Fruit fly (Drosophila melanogaster) whole organism, prepupa: Measurements from ENCODE around the gene CG43675.

Source experiments
- Blimp-1 ChIP-seq: fragments of 200-800 bp; sonication (Bioruptor generic); optimal IDR thresholded peaks from 3 replicates; lab custom pipeline; 2017; ENCODE audit warnings: missing biosample characterization, missing genetic modification characterization, mild to moderate bottlenecking, moderate library complexity, missing genetic modification reagents
- CG10631 ChIP-seq: fragments of 200-800 bp; sonication (Bioruptor generic); optimal IDR thresholded peaks from 2 replicates; lab custom pipeline; 2016; ENCODE audit warnings: missing biosample characterization, missing genetic modification characterization
- CG10669 ChIP-seq: fragments of 200-800 bp; sonication (Bioruptor generic); optimal IDR thresholded peaks from 3 replicates; lab custom pipeline; 2018; ENCODE audit warnings: missing biosample characterization, mild to moderate bottlenecking, missing genetic modification characterization, moderate library complexity
- CG11294 ChIP-seq: fragments of 200-800 bp; sonication (Bioruptor generic); IDR thresholded peaks from 2 replicates; pipeline ENCODE4 v1.3.6; 2022; ENCODE audit warnings: missing biosample characterization, missing genetic modification characterization
- CG11762 ChIP-seq: fragments of 200-800 bp; sonication (Bioruptor generic); optimal IDR thresholded peaks from 3 replicates; lab custom pipeline; 2016; ENCODE audit warnings: missing biosample characterization, missing genetic modification characterization; ENCODE audit not compliant: insufficient read depth
- CG11902 ChIP-seq: fragments of 200-800 bp; sonication (Bioruptor generic); optimal IDR thresholded peaks from 3 replicates; lab custom pipeline; 2016; ENCODE audit warnings: missing biosample characterization, missing genetic modification characterization
- CG1621 ChIP-seq: fragments of 200-800 bp; sonication (Bioruptor generic); optimal IDR thresholded peaks from 3 replicates; lab custom pipeline; 2018; ENCODE audit warnings: missing biosample characterization, mild to moderate bottlenecking, missing genetic modification characterization
- CG3032 ChIP-seq: fragments of 200-800 bp; optimal IDR thresholded peaks from 2 replicates; lab custom pipeline; 2019; ENCODE audit warnings: missing biosample characterization, mild to moderate bottlenecking, missing genetic modification characterization, moderate library complexity
- CG31627 ChIP-seq: fragments of 200-800 bp; sonication (Bioruptor generic); optimal IDR thresholded peaks from 3 replicates; lab custom pipeline; 2016; ENCODE audit warnings: missing biosample characterization, missing genetic modification characterization
- CG32006 ChIP-seq: fragments of 200-800 bp; sonication (Bioruptor generic); optimal IDR thresholded peaks from 3 replicates; lab custom pipeline; 2017; ENCODE audit warnings: missing biosample characterization, mild to moderate bottlenecking, missing genetic modification characterization
- CG34406 ChIP-seq: fragments of 200-800 bp; sonication (Bioruptor generic); optimal IDR thresholded peaks from 3 replicates; lab custom pipeline; 2016; ENCODE audit warnings: missing biosample characterization, missing genetic modification characterization
- CG3919 ChIP-seq: fragments of 200-800 bp; sonication (Bioruptor generic); optimal IDR thresholded peaks from 3 replicates; lab custom pipeline; 2016; ENCODE audit warnings: missing biosample characterization, missing genetic modification characterization
- CG4318 ChIP-seq: fragments of 200-800 bp; sonication (Bioruptor generic); optimal IDR thresholded peaks from 3 replicates; lab custom pipeline; 2017; ENCODE audit warnings: missing biosample characterization, mild to moderate bottlenecking, missing genetic modification characterization
- CG6163 ChIP-seq: fragments of 200-800 bp; sonication (Bioruptor generic); IDR thresholded peaks from 3 replicates; pipeline ENCODE4 v1.3.6; 2022; ENCODE audit warnings: missing biosample characterization, missing genetic modification characterization
- CG6276 ChIP-seq: fragments of 200-800 bp; sonication (Bioruptor generic); optimal IDR thresholded peaks from 2 replicates; lab custom pipeline; 2017; ENCODE audit warnings: missing biosample characterization, mild to moderate bottlenecking, missing genetic modification characterization
- CG6808 ChIP-seq: fragments of 200-800 bp; sonication (Bioruptor generic); optimal IDR thresholded peaks from 3 replicates; lab custom pipeline; 2017; ENCODE audit warnings: missing biosample characterization, missing genetic modification characterization, mild to moderate bottlenecking, moderate library complexity, missing genetic modification reagents
- CG7368 ChIP-seq: fragments of 200-800 bp; sonication (Bioruptor generic); optimal IDR thresholded peaks from 3 replicates; lab custom pipeline; 2016; ENCODE audit warnings: missing biosample characterization, missing genetic modification characterization
- CG8119 ChIP-seq: fragments of 200-800 bp; sonication (Bioruptor generic); IDR thresholded peaks from 3 replicates; pipeline ENCODE4 v1.3.6; 2022; ENCODE audit warnings: missing biosample characterization, missing genetic modification characterization
- CG8632 ChIP-seq: fragments of 200-800 bp; sonication (Bioruptor generic); optimal IDR thresholded peaks from 3 replicates; lab custom pipeline; 2016; ENCODE audit warnings: missing biosample characterization, missing genetic modification characterization
- Eip78C ChIP-seq: fragments of 200-800 bp; sonication (Bioruptor generic); peaks from one replicate; lab custom pipeline; 2016; ENCODE audit warnings: missing biosample characterization, missing genetic modification characterization
- Eip93F ChIP-seq: fragments of 200-800 bp; sonication (Bioruptor generic); optimal IDR thresholded peaks from 2 replicates; lab custom pipeline; 2016; ENCODE audit warnings: missing biosample characterization, mild to moderate bottlenecking, missing genetic modification characterization
- Ets21C ChIP-seq: fragments of 200-800 bp; sonication (Bioruptor generic); optimal IDR thresholded peaks from 3 replicates; lab custom pipeline; 2016; ENCODE audit warnings: missing biosample characterization, missing genetic modification characterization
- Gug ChIP-seq: fragments of 200-800 bp; sonication (Bioruptor generic); IDR thresholded peaks from 2 replicates; pipeline ENCODE4 v1.3.6; 2022; ENCODE audit warnings: missing biosample characterization, missing genetic modification characterization
- Hr38 ChIP-seq: sonication (Bioruptor generic); optimal IDR thresholded peaks from 2 replicates; lab custom pipeline; 2016; ENCODE audit warnings: missing biosample characterization, missing genetic modification characterization
- Hr39 ChIP-seq: fragments of 200-800 bp; sonication (Bioruptor generic); optimal IDR thresholded peaks from 2 replicates; lab custom pipeline; 2016; ENCODE audit warnings: missing biosample characterization, missing genetic modification characterization
- Hr4 ChIP-seq: fragments of 200-800 bp; sonication (Bioruptor generic); optimal IDR thresholded peaks from 3 replicates; lab custom pipeline; 2016; ENCODE audit warnings: missing biosample characterization, missing genetic modification characterization
- Lpt ChIP-seq: fragments of 200-800 bp; sonication (Bioruptor generic); optimal IDR thresholded peaks from 3 replicates; lab custom pipeline; 2016; ENCODE audit warnings: missing biosample characterization, missing genetic modification characterization
- Met ChIP-seq: fragments of 200-800 bp; sonication (Bioruptor generic); optimal IDR thresholded peaks from 3 replicates; lab custom pipeline; 2016; ENCODE audit warnings: missing biosample characterization, missing genetic modification characterization
- OdsH ChIP-seq: fragments of 200-800 bp; sonication (Bioruptor generic); optimal IDR thresholded peaks from 3 replicates; lab custom pipeline; 2016; ENCODE audit warnings: missing biosample characterization, missing genetic modification characterization
- Smox ChIP-seq: fragments of 200-800 bp; sonication (Bioruptor generic); optimal IDR thresholded peaks from 3 replicates; lab custom pipeline; 2016; ENCODE audit warnings: missing biosample characterization, missing genetic modification characterization
- Sox102F ChIP-seq: fragments of 200-800 bp; sonication (Bioruptor generic); optimal IDR thresholded peaks from 2 replicates; lab custom pipeline; 2016; ENCODE audit warnings: missing biosample characterization, mild to moderate bottlenecking, missing genetic modification characterization
- Sox15 ChIP-seq: fragments of 200-800 bp; sonication (Bioruptor generic); optimal IDR thresholded peaks from 3 replicates; lab custom pipeline; 2016; ENCODE audit warnings: missing biosample characterization, missing genetic modification characterization
- acj6 ChIP-seq: fragments of 200-800 bp; sonication (Bioruptor generic); optimal IDR thresholded peaks from 3 replicates; lab custom pipeline; 2016; ENCODE audit warnings: missing biosample characterization, missing genetic modification characterization
- cyc ChIP-seq: fragments of 200-800 bp; sonication (Bioruptor generic); optimal IDR thresholded peaks from 3 replicates; lab custom pipeline; 2016; ENCODE audit warnings: missing biosample characterization, missing genetic modification characterization
- eg ChIP-seq: fragments of 200-800 bp; sonication (Bioruptor generic); IDR thresholded peaks from 3 replicates; pipeline ENCODE4 v1.3.6; 2022; ENCODE audit warnings: missing biosample characterization, missing genetic modification characterization
- fd59A ChIP-seq: fragments of 200-800 bp; sonication (Bioruptor generic); optimal IDR thresholded peaks from 2 replicates; lab custom pipeline; 2017; ENCODE audit warnings: missing biosample characterization, mild to moderate bottlenecking, missing genetic modification characterization, missing genetic modification reagents
- fd85E ChIP-seq: fragments of 200-800 bp; sonication (Bioruptor generic); optimal IDR thresholded peaks from 3 replicates; lab custom pipeline; 2016; ENCODE audit warnings: missing biosample characterization, missing genetic modification characterization
- fkh ChIP-seq: fragments of 200-800 bp; sonication (Bioruptor generic); optimal IDR thresholded peaks from 3 replicates; lab custom pipeline; 2017; ENCODE audit warnings: missing biosample characterization, mild to moderate bottlenecking, missing genetic modification characterization, moderate library complexity
- net ChIP-seq: fragments of 200-800 bp; sonication (Bioruptor generic); optimal IDR thresholded peaks from 3 replicates; lab custom pipeline; 2016; ENCODE audit warnings: missing biosample characterization, missing genetic modification characterization
- pdm3 ChIP-seq: fragments of 200-800 bp; sonication (Bioruptor generic); optimal IDR thresholded peaks from 3 replicates; lab custom pipeline; 2016; ENCODE audit warnings: missing biosample characterization, missing genetic modification characterization
- salr ChIP-seq, 2 experiments: fragments of 200-800 bp; sonication (Bioruptor generic); optimal IDR thresholded peaks; 3 replicates each; lab custom pipeline; 2016 to 2018; ENCODE audit warnings: missing biosample characterization in 2 of 2, missing genetic modification characterization in 2 of 2, mild to moderate bottlenecking in 1 of 2
- spab ChIP-seq: fragments of 200-800 bp; sonication (Bioruptor generic); optimal IDR thresholded peaks from 2 replicates; lab custom pipeline; 2017; ENCODE audit warnings: missing biosample characterization, mild to moderate bottlenecking, missing genetic modification characterization, missing genetic modification reagents
- ss ChIP-seq, 2 experiments: fragments of 200-800 bp; sonication (Bioruptor generic); optimal IDR thresholded peaks; 2 replicates in 1 of 2; 3 replicates in 1 of 2; lab custom pipeline; 2017 to 2018; ENCODE audit warnings: mild to moderate bottlenecking in 2 of 2, missing biosample characterization in 2 of 2, missing genetic modification characterization in 2 of 2, moderate library complexity in 1 of 2
- svp ChIP-seq: fragments of 200-800 bp; sonication (Bioruptor generic); peaks from one replicate; lab custom pipeline; 2016; ENCODE audit warnings: missing biosample characterization, missing genetic modification characterization
- vri ChIP-seq: fragments of 200-800 bp; sonication (Bioruptor generic); optimal IDR thresholded peaks from 3 replicates; lab custom pipeline; 2016; ENCODE audit warnings: missing biosample characterization, mild to moderate bottlenecking, missing genetic modification characterization

CG43675 gene

DNA sequence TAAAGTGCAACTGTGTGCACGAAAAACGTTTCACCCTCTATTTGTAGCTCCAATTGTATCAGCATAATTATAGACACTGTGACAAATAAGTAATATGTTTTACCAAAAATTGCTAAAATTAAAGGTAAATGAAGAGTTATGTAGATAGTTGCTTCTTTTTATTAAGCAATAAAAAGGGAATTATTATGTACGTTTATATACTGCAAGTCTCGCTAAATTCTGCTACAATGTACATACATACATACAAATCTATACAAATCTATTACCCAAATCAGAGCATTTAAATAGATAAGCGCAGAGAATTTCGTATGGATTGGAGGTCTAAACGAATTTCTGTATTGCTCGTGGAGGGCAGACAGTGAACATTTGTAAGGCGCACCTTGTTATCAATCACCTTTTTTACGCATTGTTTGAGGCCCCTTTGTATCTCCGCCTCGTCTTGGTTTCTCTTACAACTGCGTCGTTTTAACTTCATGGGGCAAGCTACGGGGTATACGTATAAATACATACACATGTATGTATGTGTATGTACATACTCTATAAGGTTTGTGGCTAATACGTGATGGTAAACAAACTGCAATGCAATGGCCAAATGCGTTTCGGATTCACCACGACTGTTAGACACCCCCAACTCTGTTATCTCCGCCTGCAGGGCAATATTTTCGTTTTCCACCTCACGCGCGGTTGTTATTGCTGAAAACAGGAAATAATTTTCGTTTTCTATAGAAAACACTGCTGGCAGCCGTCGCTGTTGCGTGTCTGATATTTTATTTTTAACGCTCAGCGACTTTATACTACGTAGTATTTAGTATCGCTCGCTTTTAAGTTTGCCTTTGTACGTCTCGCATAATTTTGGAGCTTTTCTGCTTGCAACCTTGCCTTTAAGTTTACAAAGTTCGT is 15.9 kb upstream of the CG43675 start (continued):
- TF ChIP-seq Smox (GFP tag; lab: Kevin White, UChicago) (peak; percentile 78), Lpt (GFP tag; lab: Kevin White, UChicago) (peak; percentile 75), CG8632 (peak; percentile 69), Ets21C (peak; percentile 56), Sox102F (GFP tag; lab: Kevin White, UChicago) (peak; percentile 68), Eip78C (GFP tag; lab: Kevin White, UChicago) (peak; percentile 97), fd85E (peak; percentile 12), vri (GFP tag; lab: Kevin White, UChicago) (peak; percentile 5), Sox15 (GFP tag; lab: Kevin White, UChicago) (peak; percentile 10), CG7368 (GFP tag; lab: Kevin White, UChicago) (peak; percentile 37), fd59A (GFP tag; lab: Kevin White, UChicago) (peak; percentile 67)

dm6 chr3R:9340076-9340315 is 15.3 kb upstream of the CG43675 start, which contains the start of gene drn:
TSS of gene drn (plus strand) at chr3R:9340216.
- TF ChIP-seq Hr4 (GFP tag; lab: Kevin White, UChicago) (no peak), spab (no peak), cyc (GFP tag; lab: Kevin White, UChicago) (no peak), CG6163 (GFP tag; lab: Robert Waterston, UW) (no peak), Blimp-1 (GFP tag; lab: Kevin White, UChicago) (no peak), CG32006 (GFP tag; lab: Kevin White, UChicago) (no peak), pdm3 (no peak), CG8632 (no peak), salr (GFP tag; optimal IDR thresholded peaks at IDR 0.05; lab: Kevin White, UChicago) (no peak), Hr39 (GFP tag; lab: Kevin White, UChicago) (no peak)

dm6 chr3R:9340425-9341188 is 14.7 kb upstream of the CG43675 start:
- peak; percentile 85 for TF ChIP-seq CG6276 (GFP tag; lab: Kevin White, UChicago)
- TF ChIP-seq Sox102F (GFP tag; lab: Kevin White, UChicago), result peak; percentile 81
- TF ChIP-seq Met (GFP tag; lab: Kevin White, UChicago), result peak; percentile 79
- peak; percentile 81 for TF ChIP-seq CG6808 (GFP tag; lab: Kevin White, UChicago)
- peak; percentile 77 for TF ChIP-seq CG31627
- TF ChIP-seq CG8119 (GFP tag; lab: Robert Waterston, UW), result peak; percentile 79
- TF ChIP-seq Sox15 (GFP tag; lab: Kevin White, UChicago), result peak; percentile 77
- TF ChIP-seq Eip93F (GFP tag; lab: Kevin White, UChicago), result peak; percentile 66
- peak; percentile 87 for TF ChIP-seq net (GFP tag; lab: Kevin White, UChicago)
- peak; percentile 60 for TF ChIP-seq Gug (GFP tag; lab: Robert Waterston, UW)
- peak; percentile 69 for TF ChIP-seq CG11902 (GFP tag; lab: Kevin White, UChicago)
- TF ChIP-seq CG11294, result peak; percentile 72
- TF ChIP-seq salr (GFP tag; optimal IDR thresholded peaks at IDR 0.05; lab: Kevin White, UChicago), result peak; percentile 58 to 89
- peak; percentile 82 for TF ChIP-seq Blimp-1 (GFP tag; lab: Kevin White, UChicago)
- peak; percentile 71 for TF ChIP-seq svp (GFP tag; lab: Kevin White, UChicago)
- TF ChIP-seq CG34406 (GFP tag; lab: Kevin White, UChicago), result peak; percentile 89
- TF ChIP-seq CG3919, result peak; percentile 86
- TF ChIP-seq CG10669 (GFP tag; lab: Kevin White, UChicago), result peak; percentile 83
- TF ChIP-seq Ets21C, result peak; percentile 68
- peak; percentile 74 for TF ChIP-seq CG1621 (tag; lab: Kevin White, UChicago)
- peak; percentile 83 for TF ChIP-seq CG3032 (tag; lab: Kevin White, UChicago)
- no peak for TF ChIP-seq fd85E
- peak; percentile 90 for TF ChIP-seq OdsH
- TF ChIP-seq ss (GFP tag; optimal IDR thresholded peaks at IDR 0.05; lab: Kevin White, UChicago), result peak; percentile 55 to 67
- peak; percentile 71; the same call in 2 of the 3 replicates for TF ChIP-seq eg
- TF ChIP-seq CG4318 (GFP tag; lab: Kevin White, UChicago), result peak; percentile 85
- TF ChIP-seq fkh (GFP tag; lab: Kevin White, UChicago), result peak; percentile 37
- TF ChIP-seq acj6 (GFP tag; lab: Kevin White, UChicago), result peak; percentile 87
- TF ChIP-seq Hr38 (GFP tag; lab: Kevin White, UChicago), result no peak
- peak; percentile 85 for TF ChIP-seq CG10631 (GFP tag; lab: Kevin White, UChicago)
- TF ChIP-seq cyc (GFP tag; lab: Kevin White, UChicago), result peak; percentile 66
- TF ChIP-seq CG11762 (GFP tag; lab: Kevin White, UChicago), result peak; percentile 83
